Worm (Caenorhabditis elegans): ENCODE measurements around the gene ZK105.5.

ZK105.5 gene

ce11 chrV:7728003-7728678, 10.6 kb upstream of the ZK105.5 start (continued):
- TF ChIP-seq ceh-88 (GFP tag; IDR thresholded peaks at IDR 0.05) (peak; percentile 81), unc-62 (GFP tag; optimal IDR thresholded peaks at IDR 0.05) (no peak), rnt-1 (tag; optimal IDR thresholded peaks at IDR 0.05) (peak; percentile 81), snu-23 (GFP tag; optimal IDR thresholded peaks at IDR 0.05) (peak; percentile 80), mep-1 (tag; optimal IDR thresholded peaks at IDR 0.05) (peak; percentile 70), isw-1 (GFP tag; IDR thresholded peaks at IDR 0.05) (peak; percentile 72), sptf-1 (tag; optimal IDR thresholded peaks at IDR 0.05) (no peak), dpl-1 (GFP tag; optimal IDR thresholded peaks at IDR 0.05) (peak; percentile 21 to 50 (median 47)), dsc-1 (tag; optimal IDR thresholded peaks at IDR 0.05) (peak; percentile 86), nhr-28 (tag; optimal IDR thresholded peaks at IDR 0.05) (no peak), blmp-1 (tag; optimal IDR thresholded peaks at IDR 0.05) (peak; percentile 98), snpc-4 (tag; optimal IDR thresholded peaks at IDR 0.05) (peak; percentile 16), C04F5.9 (tag; optimal IDR thresholded peaks at IDR 0.05) (no peak), pax-3 (tag; optimal IDR thresholded peaks at IDR 0.05) (peak; percentile 80), tbx-2 (tag; optimal IDR thresholded peaks at IDR 0.05) (peak; percentile 93), pag-3 (tag; optimal IDR thresholded peaks at IDR 0.05; ENCODE audit: borderline replicate concordance, insufficient read depth) (no peak), lin-39 (tag; optimal IDR thresholded peaks at IDR 0.05) (peak; percentile 24), fkh-4 (tag; optimal IDR thresholded peaks at IDR 0.05; ENCODE audit: borderline replicate concordance) (peak; percentile 3), lsy-2 (tag; optimal IDR thresholded peaks at IDR 0.05) (peak; percentile 64 to 78), ces-1 (GFP tag; optimal IDR thresholded peaks at IDR 0.05) (no peak), egl-27 (tag; optimal IDR thresholded peaks at IDR 0.05) (peak in 1 of 2 experiments; percentile 89), fkh-10 (GFP tag; optimal IDR thresholded peaks at IDR 0.05) (peak; percentile 88), nhr-19 (GFP tag; conservative IDR thresholded peaks at IDR 0.05) (peak; percentile 71), alr-1 (tag; optimal IDR thresholded peaks at IDR 0.05; ENCODE audit: borderline replicate concordance) (no peak), ztf-11 (tag; optimal IDR thresholded peaks at IDR 0.05) (peak in 1 of 2 experiments; percentile 64), ceh-8 (GFP tag; optimal IDR thresholded peaks at IDR 0.05) (peak; percentile 74), sup-37 (GFP tag; optimal IDR thresholded peaks at IDR 0.05) (no peak), skn-1 (tag; optimal IDR thresholded peaks at IDR 0.05) (peak; percentile 40), egl-13 (tag; optimal IDR thresholded peaks at IDR 0.05) (peak; percentile 96), unc-86 (tag; optimal IDR thresholded peaks at IDR 0.05) (peak; percentile 90), nhr-85 (tag) (no peak), xbp-1 (tag; optimal IDR thresholded peaks at IDR 0.05) (peak; percentile 67), nhr-20 (tag; optimal IDR thresholded peaks at IDR 0.05) (peak; percentile 75), lir-3 (tag; optimal IDR thresholded peaks at IDR 0.05; ENCODE audit: poor library complexity) (no peak), efl-3 (GFP tag; optimal IDR thresholded peaks at IDR 0.05) (no peak), nhr-237 (tag; optimal IDR thresholded peaks at IDR 0.05) (no peak)

- TF ChIP-seq hpl-2 (GFP tag; optimal IDR thresholded peaks at IDR 0.05) (no peak), nhr-47 (tag; optimal IDR thresholded peaks at IDR 0.05) (peak; percentile 30), nhr-71 (tag; optimal IDR thresholded peaks at IDR 0.05) (peak; percentile 64), lin-14 (GFP tag; optimal IDR thresholded peaks at IDR 0.05) (peak; percentile 75), fkh-8 (tag; optimal IDR thresholded peaks at IDR 0.05) (peak; percentile 71), unc-86 (tag; optimal IDR thresholded peaks at IDR 0.05) (peak; percentile 55), dsc-1 (tag; optimal IDR thresholded peaks at IDR 0.05) (peak; percentile 15), blmp-1 (tag; optimal IDR thresholded peaks at IDR 0.05) (no peak), nhr-85 (tag) (no peak), tbx-2 (tag; optimal IDR thresholded peaks at IDR 0.05) (peak; percentile 13), nhr-20 (tag; optimal IDR thresholded peaks at IDR 0.05) (no peak), snu-23 (GFP tag; optimal IDR thresholded peaks at IDR 0.05) (no peak), egl-13 (tag; optimal IDR thresholded peaks at IDR 0.05) (peak; percentile 37), zag-1 (tag; optimal IDR thresholded peaks at IDR 0.05) (no peak), nhr-77 (tag; optimal IDR thresholded peaks at IDR 0.05) (no peak), alr-1 (tag; optimal IDR thresholded peaks at IDR 0.05; ENCODE audit: borderline replicate concordance) (no peak), nhr-11 (tag; optimal IDR thresholded peaks at IDR 0.05) (no peak), irx-1 (tag; optimal IDR thresholded peaks at IDR 0.05) (no peak), mdl-1 (tag; optimal IDR thresholded peaks at IDR 0.05) (no peak)
These were observed 9.4 kb upstream of the ZK105.5 start for ce11 chrV:7726927-7727326.
